Worm (Caenorhabditis elegans) whole organism, L3 larva: Measurements from ENCODE around the gene W09C2.8.

Experiments
- ama-1 ChIP-seq: fragments of 150-350 bp; optimal IDR thresholded peaks from 2 replicates; lab custom pipeline; 2018
- daf-12 ChIP-seq: fragments of 150-350 bp; optimal IDR thresholded peaks from 2 replicates; lab custom pipeline; 2014; ENCODE audit warnings: missing biosample characterization, missing genetic modification reagents, missing genetic modification characterization
- egl-27 ChIP-seq: sonication (generic microtip); optimal IDR thresholded peaks from 4 replicates; lab custom pipeline; 2017; ENCODE audit warnings: missing biosample characterization, missing genetic modification reagents, missing genetic modification characterization
- elt-2 ChIP-seq: sonication (generic microtip); optimal IDR thresholded peaks from 2 replicates; lab custom pipeline; 2016; ENCODE audit warnings: missing genetic modification reagents, mild to moderate bottlenecking, missing genetic modification characterization, missing compliant biosample characterization
- elt-3 ChIP-seq, 3 experiments: fragments of 150-350 bp in 1 of 3; sonication (generic microtip) in 2 of 3; optimal IDR thresholded peaks; 2 replicates in 2 of 3; 4 replicates in 1 of 3; lab custom pipeline; 2014 to 2017; ENCODE audit warnings: missing biosample characterization in 3 of 3, missing genetic modification characterization in 3 of 3
- jun-1 ChIP-seq: fragments of 150-350 bp; optimal IDR thresholded peaks from 2 replicates; lab custom pipeline; 2014; ENCODE audit warnings: missing biosample characterization, missing genetic modification reagents, missing genetic modification characterization
- nfya-1 ChIP-seq: sonication (generic microtip); optimal IDR thresholded peaks from 2 replicates; lab custom pipeline; 2017; ENCODE audit warnings: missing genetic modification characterization, mild to moderate bottlenecking, missing compliant biosample characterization, antibody characterized with exemption, moderate library complexity; ENCODE audit not compliant: insufficient read depth
- nhr-12 ChIP-seq: fragments of 150-350 bp; optimal IDR thresholded peaks from 2 replicates; lab custom pipeline; 2014; ENCODE audit warnings: missing biosample characterization, missing genetic modification characterization
- nhr-23 ChIP-seq: fragments of 150-350 bp; optimal IDR thresholded peaks from 2 replicates; lab custom pipeline; 2014; ENCODE audit warnings: missing biosample characterization, missing genetic modification reagents, missing genetic modification characterization
- nhr-237 ChIP-seq: fragments of 150-350 bp; optimal IDR thresholded peaks from 2 replicates; lab custom pipeline; 2014; ENCODE audit warnings: missing biosample characterization, missing genetic modification characterization
- snpc-4 ChIP-seq: fragments of 150-350 bp; optimal IDR thresholded peaks from 2 replicates; lab custom pipeline; 2014; ENCODE audit warnings: missing biosample characterization, missing genetic modification characterization
- tbx-2 ChIP-seq: sonication (generic microtip); optimal IDR thresholded peaks from 2 replicates; lab custom pipeline; 2016; ENCODE audit warnings: mild to moderate bottlenecking, missing genetic modification characterization, missing compliant biosample characterization
- unc-39 ChIP-seq: sonication (generic microtip); optimal IDR thresholded peaks from 4 replicates; lab custom pipeline; 2017; ENCODE audit warnings: missing biosample characterization, missing genetic modification characterization
- zag-1 ChIP-seq: fragments of 150-350 bp; optimal IDR thresholded peaks from 2 replicates; lab custom pipeline; 2014; ENCODE audit warnings: missing biosample characterization, missing genetic modification characterization

- TF ChIP-seq nfya-1 (no peak), jun-1 (tag; lab: Kevin White, UChicago) (no peak), zag-1 (tag; lab: Kevin White, UChicago) (no peak), egl-27 (tag; lab: Kevin White, UChicago) (no peak), nhr-12 (tag; lab: Kevin White, UChicago) (no peak), nhr-237 (tag; lab: Kevin White, UChicago) (no peak), snpc-4 (tag; lab: Kevin White, UChicago) (no peak), unc-39 (tag; lab: Kevin White, UChicago) (no peak), tbx-2 (tag; lab: Kevin White, UChicago) (no peak), daf-12 (tag; lab: Kevin White, UChicago) (no peak), elt-2 (tag; lab: Kevin White, UChicago) (no peak), nhr-23 (tag; lab: Kevin White, UChicago) (peak; percentile 86), elt-3 (tag; optimal IDR thresholded peaks at IDR 0.05; lab: Kevin White, UChicago) (no peak), ama-1 (lab: Kevin White, UChicago) (no peak)
Observed at ce11 chrIV:9615511-9615910, 8.7 kb downstream of the W09C2.8 start.
